Fruit fly (Drosophila melanogaster): ENCODE results near the gene ERR.

Gene ERR

dm6 chr3L:8180464-8181137 is 5.9 kb downstream of the ERR start, which contains the start of the genes mthl7 and Uxs (continued):
- 0 out of 3 replicates have a peak, but pooled peaks have one; percentile 29 for TF ChIP-seq CG7963 (GFP tag; IDR thresholded peaks at IDR 0.05; ENCODE audit: partially characterized antibody)
- no peak for TF ChIP-seq prd (optimal IDR thresholded peaks at IDR 0.05)
- no peak for TF ChIP-seq prd (GFP tag; IDR thresholded peaks at IDR 0.05)
- TF ChIP-seq org-1 (GFP tag; optimal IDR thresholded peaks at IDR 0.05), result no peak
- peak; percentile 72; the same call in 1 of the 4 replicates for TF ChIP-seq chinmo (GFP tag; IDR thresholded peaks at IDR 0.05; ENCODE audit: partially characterized antibody)

dm6 chr3L:8177795-8178564 is 8.5 kb downstream of the ERR start, which contains the start of gene Nmt:
Nmt (minus strand) TSS chr3L:8178429.
- no peak for TF ChIP-seq org-1 (GFP tag; optimal IDR thresholded peaks at IDR 0.05)
- no peak for TF ChIP-seq usp (GFP tag; optimal IDR thresholded peaks at IDR 0.05)
- peak; percentile 17 for TF ChIP-seq CG17385 (GFP tag; optimal IDR thresholded peaks at IDR 0.05)
- TF ChIP-seq HLH4C (GFP tag; IDR thresholded peaks at IDR 0.05; ENCODE audit: partially characterized antibody), result peak; percentile 71
- TF ChIP-seq stwl (tag; optimal IDR thresholded peaks at IDR 0.05), result peak; percentile 52
- TF ChIP-seq CG17186 (GFP tag; optimal IDR thresholded peaks at IDR 0.05), result no peak
- TF ChIP-seq repo (GFP tag; optimal IDR thresholded peaks at IDR 0.05), result no peak
- no peak for TF ChIP-seq CG4730 (GFP tag; IDR thresholded peaks at IDR 0.05)
- TF ChIP-seq tx (GFP tag; optimal IDR thresholded peaks at IDR 0.05), result no peak
- TF ChIP-seq unc-4 (GFP tag; IDR thresholded peaks at IDR 0.05; ENCODE audit: partially characterized antibody), result peak; percentile 81
- no peak for TF ChIP-seq CG7987 (GFP tag; optimal IDR thresholded peaks at IDR 0.05)
- no peak for TF ChIP-seq NK7.1 (GFP tag; optimal IDR thresholded peaks at IDR 0.05)
- TF ChIP-seq sens-2 (GFP tag; IDR thresholded peaks at IDR 0.05), result 0 out of 2 replicates have a peak, but pooled peaks have one; percentile 20
- TF ChIP-seq Jarid2 (GFP tag; optimal IDR thresholded peaks at IDR 0.05), result no peak
- TF ChIP-seq cas (GFP tag; IDR thresholded peaks at IDR 0.05), result no peak
- TF ChIP-seq CG16779 (GFP tag; IDR thresholded peaks at IDR 0.05), result no peak
- no peak for TF ChIP-seq Usf (GFP tag; optimal IDR thresholded peaks at IDR 0.05)
- TF ChIP-seq tgo (GFP tag; IDR thresholded peaks at IDR 0.05), result no peak
- no peak for TF ChIP-seq CG3838 (GFP tag; optimal IDR thresholded peaks at IDR 0.05)
- no peak for TF ChIP-seq h (optimal IDR thresholded peaks at IDR 0.05)
- peak; percentile 6 for TF ChIP-seq dmrt11E (tag; optimal IDR thresholded peaks at IDR 0.05)
- TF ChIP-seq sr (GFP tag; IDR thresholded peaks at IDR 0.05), result no peak
- TF ChIP-seq Dbx (GFP tag; IDR thresholded peaks at IDR 0.05), result 0 out of 3 replicates have a peak, but pooled peaks have one; percentile 28
- no peak for TF ChIP-seq croc (GFP tag; conservative IDR thresholded peaks at IDR 0.05)
- 0 out of 2 replicates have a peak, but pooled peaks have one; percentile 36 for TF ChIP-seq CG43689 (GFP tag; IDR thresholded peaks at IDR 0.05)
- no peak for TF ChIP-seq CG4328 (GFP tag; optimal IDR thresholded peaks at IDR 0.05)
- no peak for TF ChIP-seq CG11085 (GFP tag; IDR thresholded peaks at IDR 0.05)
- peak; percentile 51; the same call in 1 of the 2 replicates for TF ChIP-seq nerfin-2 (GFP tag; IDR thresholded peaks at IDR 0.05; ENCODE audit: partially characterized antibody)
- no peak for TF ChIP-seq oc (tag; optimal IDR thresholded peaks at IDR 0.05)
- peak; percentile 80 for TF ChIP-seq zen2 (GFP tag; IDR thresholded peaks at IDR 0.05; ENCODE audit: partially characterized antibody)
- TF ChIP-seq CG13894 (tag; optimal IDR thresholded peaks at IDR 0.05), result no peak
- TF ChIP-seq dimm (GFP tag; IDR thresholded peaks at IDR 0.05), result no peak
- no peak for TF ChIP-seq CG15269 (tag; optimal IDR thresholded peaks at IDR 0.05)
- TF ChIP-seq Hmx (GFP tag; optimal IDR thresholded peaks at IDR 0.05), result no peak
- TF ChIP-seq CG18262 (tag; optimal IDR thresholded peaks at IDR 0.05), result no peak
- no peak for TF ChIP-seq corto (GFP tag; optimal IDR thresholded peaks at IDR 0.05)
- TF ChIP-seq vnd (GFP tag; IDR thresholded peaks at IDR 0.05; ENCODE audit: partially characterized antibody), result peak; percentile 69
- peak; percentile 77 for TF ChIP-seq pzg (GFP tag; optimal IDR thresholded peaks at IDR 0.05)
- no peak for TF ChIP-seq Optix (GFP tag; IDR thresholded peaks at IDR 0.05)
- no peak for TF ChIP-seq shn (GFP tag; optimal IDR thresholded peaks at IDR 0.05)
- peak; percentile 11 for TF ChIP-seq CG2116 (GFP tag; optimal IDR thresholded peaks at IDR 0.05)
- TF ChIP-seq CG30020 (tag; optimal IDR thresholded peaks at IDR 0.05), result no peak

Measured in whole organism, embryonic.